Worm (Caenorhabditis elegans): ENCODE measurements around the gene C05B5.2.

Gene C05B5.2

ce11 chrIII:10040013-10040412 is 39.7 kb upstream of the C05B5.2 start, which contains the start of gene T16G12.7:
TSS of gene T16G12.7 (minus strand) at chrIII:10040113.
- no peak for TF ChIP-seq daf-16 (GFP tag; optimal IDR thresholded peaks at IDR 0.05)
- TF ChIP-seq daf-16 (tag; optimal IDR thresholded peaks at IDR 0.05) = no peak
- TF ChIP-seq nhr-48 (tag; optimal IDR thresholded peaks at IDR 0.05) = no peak
- no peak for TF ChIP-seq ztf-11 (tag; optimal IDR thresholded peaks at IDR 0.05)
- TF ChIP-seq tra-1 (GFP tag; IDR thresholded peaks at IDR 0.05) = no peak
- no peak for TF ChIP-seq snpc-4 (tag; optimal IDR thresholded peaks at IDR 0.05)
- TF ChIP-seq daf-12 (tag; optimal IDR thresholded peaks at IDR 0.05) = no peak
- TF ChIP-seq F44E2.7 (GFP tag; IDR thresholded peaks at IDR 0.05) = no peak
- TF ChIP-seq egl-27 (tag; optimal IDR thresholded peaks at IDR 0.05) = no peak
- no peak for TF ChIP-seq ama-1 (optimal IDR thresholded peaks at IDR 0.05)

- TF ChIP-seq ceh-28 (tag; optimal IDR thresholded peaks at IDR 0.05) (no peak), lin-29 (GFP tag; IDR thresholded peaks at IDR 0.05) (no peak), zip-2 (tag; optimal IDR thresholded peaks at IDR 0.05) (no peak), snpc-4 (tag; optimal IDR thresholded peaks at IDR 0.05) (no peak), lin-39 (tag; optimal IDR thresholded peaks at IDR 0.05) (no peak), Y105C5A.15 (GFP tag; IDR thresholded peaks at IDR 0.05) (no peak), dve-1 (tag; optimal IDR thresholded peaks at IDR 0.05; ENCODE audit: insufficient read depth) (no peak), vab-7 (GFP tag; IDR thresholded peaks at IDR 0.05) (no peak), unc-62 (GFP tag; optimal IDR thresholded peaks at IDR 0.05 in 1 of 2) (peak in 1 of 2 experiments; percentile 41), unc-62 (tag; optimal IDR thresholded peaks at IDR 0.05) (no peak)
Measured at ce11 chrIII:10037150-10037549, 36.8 kb upstream of the C05B5.2 start, which contains the start of gene M04D8.7. TSS of gene M04D8.7 (plus strand) at chrIII:10037450.

ce11 chrIII:10035783-10036182 is 35.5 kb upstream of the C05B5.2 start, which contains the start of gene xbx-3:
TSS of gene xbx-3 (plus strand) at chrIII:10035945.
- TF ChIP-seq php-3 (GFP tag; IDR thresholded peaks at IDR 0.05) = no peak
- TF ChIP-seq nhr-11 (tag; optimal IDR thresholded peaks at IDR 0.05) = peak; percentile 63

ce11 chrIII:10033881-10034280 is 33.6 kb upstream of the C05B5.2 start, which contains the start of gene M04D8.8:
TSS of gene M04D8.8 (plus strand) at chrIII:10034181.
- no peak for TF ChIP-seq ces-1 (GFP tag; optimal IDR thresholded peaks at IDR 0.05)
- TF ChIP-seq saeg-2 (GFP tag; IDR thresholded peaks at IDR 0.05) = no peak
- TF ChIP-seq unc-62 (GFP tag; optimal IDR thresholded peaks at IDR 0.05 in 1 of 2) = peak in 1 of 2 experiments; percentile 7
- no peak for TF ChIP-seq unc-62 (tag; optimal IDR thresholded peaks at IDR 0.05)

- TF ChIP-seq ceh-28 (tag; optimal IDR thresholded peaks at IDR 0.05) = no peak
- no peak for TF ChIP-seq nhr-41 (GFP tag; IDR thresholded peaks at IDR 0.05)
- TF ChIP-seq lin-38 (GFP tag; IDR thresholded peaks at IDR 0.05) = no peak
Measured at ce11 chrIII:10033213-10033612, 32.9 kb upstream of the C05B5.2 start, which contains the start of gene M04D8.5. TSS of gene M04D8.5 (minus strand) at chrIII:10033313.

ce11 chrIII:10030549-10030948 is 30.2 kb upstream of the C05B5.2 start, which contains the start of gene M04D8.4:
TSS of gene M04D8.4 (minus strand) at chrIII:10030649.
- TF ChIP-seq zag-1 (tag; optimal IDR thresholded peaks at IDR 0.05) (no peak), F49E8.2 (tag; optimal IDR thresholded peaks at IDR 0.05; ENCODE audit: borderline replicate concordance) (no peak), hmg-1.1 (GFP tag; IDR thresholded peaks at IDR 0.05) (no peak), unc-62 (GFP tag; optimal IDR thresholded peaks at IDR 0.05 in 1 of 2) (no peak), unc-62 (tag; optimal IDR thresholded peaks at IDR 0.05) (no peak), zfp-2 (tag; optimal IDR thresholded peaks at IDR 0.05) (no peak), mdl-1 (tag; optimal IDR thresholded peaks at IDR 0.05) (no peak), nhr-6 (tag; optimal IDR thresholded peaks at IDR 0.05) (no peak), ceh-62 (tag; optimal IDR thresholded peaks at IDR 0.05) (no peak), jun-1 (tag; optimal IDR thresholded peaks at IDR 0.05) (no peak), nhr-111 (GFP tag; optimal IDR thresholded peaks at IDR 0.05) (no peak), mes-2 (tag; optimal IDR thresholded peaks at IDR 0.05; ENCODE audit: poor library complexity, severe bottlenecking) (no peak), ceh-82 (tag; optimal IDR thresholded peaks at IDR 0.05) (no peak), nhr-237 (tag; optimal IDR thresholded peaks at IDR 0.05) (no peak), Y48G9A.11 (GFP tag; IDR thresholded peaks at IDR 0.05) (no peak), D1046.2 (GFP tag; IDR thresholded peaks at IDR 0.05) (no peak), lin-1 (GFP tag; IDR thresholded peaks at IDR 0.05) (no peak), tag-97 (GFP tag; IDR thresholded peaks at IDR 0.05) (no peak), dmd-6 (GFP tag; IDR thresholded peaks at IDR 0.05) (no peak), nhr-11 (tag; optimal IDR thresholded peaks at IDR 0.05) (no peak)
